Worm (Caenorhabditis elegans): ENCODE results near the gene acl-2.

The acl-2 gene

ce11 chrV:10003315-10003969 lies 27.4 kb downstream of the acl-2 start:
- TF ChIP-seq hrde-1 (tag; optimal IDR thresholded peaks at IDR 0.05; ENCODE audit: borderline replicate concordance) (no peak), snpc-4 (GFP tag; optimal IDR thresholded peaks at IDR 0.05) (no peak), snpc-4 (tag; optimal IDR thresholded peaks at IDR 0.05) (peak in 1 of 4 experiments; percentile 7), F22D6.2 (tag; optimal IDR thresholded peaks at IDR 0.05) (no peak), madf-8 (GFP tag; conservative IDR thresholded peaks at IDR 0.05) (peak; percentile 32), F49E8.2 (tag; optimal IDR thresholded peaks at IDR 0.05; ENCODE audit: insufficient read depth) (peak; percentile 21), hmg-1.2 (GFP tag; IDR thresholded peaks at IDR 0.05) (peak; percentile 72), snpc-1.1 (tag; optimal IDR thresholded peaks at IDR 0.05; ENCODE audit: insufficient read depth) (peak; percentile 43), ztf-25 (GFP tag; IDR thresholded peaks at IDR 0.05) (no peak), atf-7 (tag; optimal IDR thresholded peaks at IDR 0.05) (peak; percentile 7), rec-8 (tag; optimal IDR thresholded peaks at IDR 0.05) (no peak), Y95B8A.8 (GFP tag; IDR thresholded peaks at IDR 0.05) (no peak), mcd-1 (GFP tag; IDR thresholded peaks at IDR 0.05) (peak; percentile 83), K12H6.12 (tag; optimal IDR thresholded peaks at IDR 0.05) (peak; percentile 2), let-607 (tag; optimal IDR thresholded peaks at IDR 0.05) (peak; percentile 24 to 33), die-1 (tag; optimal IDR thresholded peaks at IDR 0.05) (no peak), aptf-2 (GFP tag; conservative IDR thresholded peaks at IDR 0.05) (0 out of 2 replicates have a peak, but pooled peaks have one; percentile 39), lsl-1 (GFP tag; optimal IDR thresholded peaks at IDR 0.05) (peak; percentile 42), lin-26 (GFP tag; IDR thresholded peaks at IDR 0.05) (no peak), ZK185.1 (tag; optimal IDR thresholded peaks at IDR 0.05; ENCODE audit: poor library complexity, severe bottlenecking) (peak; percentile 44), cebp-1 (GFP tag; IDR thresholded peaks at IDR 0.05) (no peak), cebp-1 (tag; optimal IDR thresholded peaks at IDR 0.05) (no peak), ceh-27 (GFP tag; optimal IDR thresholded peaks at IDR 0.05) (no peak), nhr-80 (tag; optimal IDR thresholded peaks at IDR 0.05) (peak; percentile 81), unc-62 (GFP tag; optimal IDR thresholded peaks at IDR 0.05) (peak; percentile 63), snpc-3.4 (tag; optimal IDR thresholded peaks at IDR 0.05) (peak; percentile 73), D2030.7 (GFP tag; IDR thresholded peaks at IDR 0.05) (peak; percentile 56; the same call in 1 of the 2 replicates), efl-1 (GFP tag; optimal IDR thresholded peaks at IDR 0.05) (peak; percentile 47), F23B12.7 (tag; optimal IDR thresholded peaks at IDR 0.05; ENCODE audit: insufficient read depth) (peak; percentile 12)

ce11 chrV:10002720-10003119 lies 28.2 kb downstream of the acl-2 start:
- TF ChIP-seq ceh-27 (GFP tag; optimal IDR thresholded peaks at IDR 0.05): peak; percentile 13
- TF ChIP-seq ZK185.1 (tag; optimal IDR thresholded peaks at IDR 0.05; ENCODE audit: poor library complexity, severe bottlenecking): no peak
- TF ChIP-seq ztf-18 (tag; optimal IDR thresholded peaks at IDR 0.05): no peak

- TF ChIP-seq F57A8.1 (GFP tag; optimal IDR thresholded peaks at IDR 0.05) (no peak), ceh-79 (tag; optimal IDR thresholded peaks at IDR 0.05) (no peak), hlh-12 (tag; optimal IDR thresholded peaks at IDR 0.05) (no peak), nhr-80 (tag; optimal IDR thresholded peaks at IDR 0.05) (no peak), cebp-1 (GFP tag; IDR thresholded peaks at IDR 0.05) (no peak), cebp-1 (tag; optimal IDR thresholded peaks at IDR 0.05) (no peak), dox-1 (GFP tag; IDR thresholded peaks at IDR 0.05) (no peak), him-1 (tag; optimal IDR thresholded peaks at IDR 0.05) (no peak), dpl-1 (GFP tag; optimal IDR thresholded peaks at IDR 0.05) (no peak), madf-6 (GFP tag; IDR thresholded peaks at IDR 0.05) (no peak), nfyb-1 (GFP tag; IDR thresholded peaks at IDR 0.05) (no peak), lag-1 (GFP tag; IDR thresholded peaks at IDR 0.05) (no peak), lin-26 (GFP tag; IDR thresholded peaks at IDR 0.05) (no peak), rec-8 (tag; optimal IDR thresholded peaks at IDR 0.05) (no peak), D2030.7 (GFP tag; IDR thresholded peaks at IDR 0.05) (no peak)
Observed at ce11 chrV:10000760-10001159, 30.1 kb downstream of the acl-2 start, which contains the start of gene K08H10.10. Gene K08H10.10 (plus strand): TSS chrV:10001060.
